Fruit fly (Drosophila melanogaster) whole organism: ENCODE results near the gene CG5376.

Experiments
- CG8478 ChIP-seq: fragments of >200 bp; optimal IDR thresholded peaks from 2 replicates; lab custom pipeline; 2018; ENCODE audit warnings: inconsistent platforms
- pan ChIP-seq: fragments of >200 bp; optimal IDR thresholded peaks from 2 replicates; lab custom pipeline; 2017
- psq ChIP-seq: fragments of >200 bp; optimal IDR thresholded peaks from 2 replicates; lab custom pipeline; 2017
- usp ChIP-seq: fragments of >200 bp; optimal IDR thresholded peaks from 2 replicates; lab custom pipeline; 2017; ENCODE audit warnings: missing biosample characterization, missing genetic modification characterization, mixed read lengths

- no peak for TF ChIP-seq pan (lab: Kevin White, UChicago)
- no peak for TF ChIP-seq CG8478 (lab: Kevin White, UChicago)
- TF ChIP-seq usp (GFP tag; lab: Kevin White, UChicago): no peak
- no peak for TF ChIP-seq psq
Observed at dm6 chr3R:22456007-22456406, 32.7 kb downstream of the CG5376 start.
